Worm (Caenorhabditis elegans) whole organism, young adult: Measurements from ENCODE around the gene pgp-3.

ENCODE experiments used
- B0336.3 ChIP-seq: fragments of 200-800 bp; sonication (Bioruptor generic); IDR thresholded peaks from 2 replicates; pipeline ENCODE4 v1.3.6; 2022; ENCODE audit warnings: missing genetic modification characterization, missing compliant biosample characterization
- F33H1.4 ChIP-seq: fragments of 200-800 bp; sonication (Bioruptor generic); IDR thresholded peaks from 2 replicates; pipeline ENCODE4 v1.3.6; 2022; ENCODE audit warnings: missing genetic modification reagents, missing genetic modification characterization, missing compliant biosample characterization
- F39B2.1 ChIP-seq: fragments of 200-800 bp; sonication (Bioruptor generic); IDR thresholded peaks from 2 replicates; pipeline ENCODE4 v1.3.6; 2022; ENCODE audit warnings: missing genetic modification reagents, missing genetic modification characterization, missing compliant biosample characterization
- F52B5.7 ChIP-seq: sonication (generic microtip); optimal IDR thresholded peaks from 2 replicates; lab custom pipeline; 2016; ENCODE audit warnings: mild to moderate bottlenecking, missing genetic modification characterization, missing compliant biosample characterization
- K11D2.4 ChIP-seq: fragments of 200-800 bp; sonication (Bioruptor generic); IDR thresholded peaks from 2 replicates; pipeline ENCODE4 v1.3.6; 2022; ENCODE audit warnings: missing genetic modification reagents, missing genetic modification characterization, missing compliant biosample characterization
- T26A5.8 ChIP-seq: sonication (generic microtip); optimal IDR thresholded peaks from 2 replicates; lab custom pipeline; 2016; ENCODE audit warnings: missing genetic modification characterization, missing compliant biosample characterization
- Y53F4B.3 ChIP-seq: fragments of 200-800 bp; sonication (Bioruptor generic); IDR thresholded peaks from 2 replicates; pipeline ENCODE4 v1.3.6; 2022; ENCODE audit warnings: missing genetic modification reagents, missing genetic modification characterization, missing compliant biosample characterization
- Y67H2A.10 ChIP-seq: fragments of 200-800 bp; sonication (Bioruptor generic); conservative IDR thresholded peaks from 2 replicates; pipeline ENCODE4 v1.3.6; 2022; ENCODE audit warnings: missing genetic modification reagents, missing genetic modification characterization, missing compliant biosample characterization
- Y95B8A.8 ChIP-seq: fragments of 200-800 bp; sonication (Bioruptor generic); IDR thresholded peaks from 2 replicates; pipeline ENCODE4 v1.3.6; 2022; ENCODE audit warnings: missing genetic modification reagents, missing genetic modification characterization, missing compliant biosample characterization
- akir-1 ChIP-seq: fragments of 200-800 bp; sonication (Bioruptor generic); optimal IDR thresholded peaks from 2 replicates; lab custom pipeline; 2018; ENCODE audit warnings: mild to moderate bottlenecking, missing genetic modification characterization, moderate library complexity, missing compliant biosample characterization
- attf-3 ChIP-seq: fragments of 200-800 bp; sonication (Bioruptor generic); conservative IDR thresholded peaks from 2 replicates; pipeline ENCODE4 v1.3.6; 2022; ENCODE audit warnings: missing genetic modification reagents, missing genetic modification characterization, missing compliant biosample characterization
- attf-6 ChIP-seq: fragments of 200-800 bp; sonication (Bioruptor generic); IDR thresholded peaks from 2 replicates; pipeline ENCODE4 v1.3.6; 2022; ENCODE audit warnings: missing genetic modification reagents, missing genetic modification characterization, missing compliant biosample characterization
- ccch-3 ChIP-seq: fragments of 200-800 bp; sonication (Bioruptor generic); optimal IDR thresholded peaks from 2 replicates; lab custom pipeline; 2018; ENCODE audit warnings: mild to moderate bottlenecking, missing genetic modification characterization, missing compliant biosample characterization
- cebp-1 ChIP-seq, 2 experiments: fragments of 200-800 bp in 1 of 2; sonication (Bioruptor generic) in 1 of 2; sonication (generic microtip) in 1 of 2; IDR thresholded peaks in 1 of 2; optimal IDR thresholded peaks in 1 of 2; 2 replicates each; pipeline versions ENCODE4 v1.3.6 to Lab custom; 2017 to 2022; ENCODE audit warnings: missing compliant biosample characterization in 2 of 2, missing genetic modification characterization in 2 of 2, mild to moderate bottlenecking in 1 of 2, missing genetic modification reagents in 1 of 2, moderate library complexity in 1 of 2
- cebp-2 ChIP-seq: fragments of 200-800 bp; sonication (Bioruptor generic); IDR thresholded peaks from 2 replicates; pipeline ENCODE4 v1.3.6; 2022; ENCODE audit warnings: missing genetic modification characterization, missing compliant biosample characterization
- ceh-27 ChIP-seq: fragments of 200-800 bp; sonication (Bioruptor generic); optimal IDR thresholded peaks from 2 replicates; lab custom pipeline; 2018; ENCODE audit warnings: mild to moderate bottlenecking, missing genetic modification characterization, moderate library complexity, missing compliant biosample characterization
- ceh-40 ChIP-seq: fragments of 200-800 bp; sonication (Bioruptor generic); IDR thresholded peaks from 2 replicates; pipeline ENCODE4 v1.3.6; 2022; ENCODE audit warnings: missing genetic modification characterization, missing compliant biosample characterization
- dox-1 ChIP-seq: fragments of 200-800 bp; sonication (Bioruptor generic); IDR thresholded peaks from 2 replicates; pipeline ENCODE4 v1.3.6; 2022; ENCODE audit warnings: missing genetic modification reagents, missing genetic modification characterization, missing compliant biosample characterization
- ekl-4 ChIP-seq: fragments of 200-800 bp; sonication (Bioruptor generic); IDR thresholded peaks from 2 replicates; pipeline ENCODE4 v1.3.6; 2022; ENCODE audit warnings: missing genetic modification reagents, missing genetic modification characterization, missing compliant biosample characterization
- him-1 ChIP-seq: sonication (generic microtip); optimal IDR thresholded peaks from 2 replicates; lab custom pipeline; 2016; ENCODE audit warnings: missing genotype, missing genetic modification reagents, missing genetic modification characterization, missing compliant biosample characterization
- hlh-26 ChIP-seq: fragments of 200-800 bp; sonication (Bioruptor generic); conservative IDR thresholded peaks from 2 replicates; pipeline ENCODE4 v1.3.6; 2022; ENCODE audit warnings: missing genetic modification reagents, missing genetic modification characterization, missing compliant biosample characterization
- hmg-1.2 ChIP-seq: fragments of 200-800 bp; sonication (Bioruptor generic); IDR thresholded peaks from 2 replicates; pipeline ENCODE4 v1.3.6; 2022; ENCODE audit warnings: missing genetic modification reagents, missing genetic modification characterization, missing compliant biosample characterization
- hsf-1 ChIP-seq: fragments of 200-800 bp; sonication (Bioruptor generic); IDR thresholded peaks from 2 replicates; pipeline ENCODE4 v1.3.6; 2022; ENCODE audit warnings: missing genetic modification reagents, missing genetic modification characterization, missing compliant biosample characterization
- let-526 ChIP-seq: fragments of 200-800 bp; sonication (Bioruptor generic); IDR thresholded peaks from 2 replicates; pipeline ENCODE4 v1.3.6; 2022; ENCODE audit warnings: missing genetic modification reagents, missing genetic modification characterization, missing compliant biosample characterization
- lir-1 ChIP-seq: fragments of 200-800 bp; sonication (Bioruptor generic); conservative IDR thresholded peaks from 2 replicates; pipeline ENCODE4 v1.3.6; 2022; ENCODE audit warnings: missing genetic modification reagents, missing genetic modification characterization, missing compliant biosample characterization
- lsy-27 ChIP-seq: sonication (generic microtip); optimal IDR thresholded peaks from 2 replicates; lab custom pipeline; 2017; ENCODE audit warnings: missing genetic modification characterization, mild to moderate bottlenecking, missing compliant biosample characterization, antibody characterized with exemption, missing genotype, borderline replicate concordance; ENCODE audit not compliant: insufficient read depth
- madf-6 ChIP-seq: fragments of 200-800 bp; sonication (Bioruptor generic); IDR thresholded peaks from 2 replicates; pipeline ENCODE4 v1.3.6; 2022; ENCODE audit warnings: missing genetic modification reagents, missing genetic modification characterization, missing compliant biosample characterization
- madf-8 ChIP-seq: fragments of 200-800 bp; sonication (Bioruptor generic); conservative IDR thresholded peaks from 2 replicates; pipeline ENCODE4 v1.3.6; 2022; ENCODE audit warnings: missing genetic modification reagents, missing genetic modification characterization, missing compliant biosample characterization
- mxl-1 ChIP-seq: sonication (generic microtip); optimal IDR thresholded peaks from 2 replicates; lab custom pipeline; 2016; ENCODE audit warnings: missing genetic modification characterization, missing compliant biosample characterization
- nhr-120 ChIP-seq: fragments of 200-800 bp; sonication (Bioruptor generic); IDR thresholded peaks from 2 replicates; pipeline ENCODE4 v1.3.6; 2022; ENCODE audit warnings: missing genetic modification characterization, missing compliant biosample characterization
- nhr-179 ChIP-seq: sonication (generic microtip); optimal IDR thresholded peaks from 2 replicates; lab custom pipeline; 2016; ENCODE audit warnings: mild to moderate bottlenecking, missing genetic modification characterization, missing compliant biosample characterization
- pbrm-1 ChIP-seq: fragments of 200-800 bp; sonication (Bioruptor generic); IDR thresholded peaks from 2 replicates; pipeline ENCODE4 v1.3.6; 2022; ENCODE audit warnings: missing genetic modification reagents, missing genetic modification characterization, missing compliant biosample characterization
- rpc-1 ChIP-seq, 2 experiments: fragments of 150-350 bp in 1 of 2; sonication (generic microtip) in 1 of 2; optimal IDR thresholded peaks; 2 replicates each; lab custom pipeline; 2014 to 2018; ENCODE audit warnings: missing biosample characterization in 1 of 2, missing genetic modification characterization in 1 of 2, missing genetic modification reagents in 1 of 2, missing genotype in 1 of 2
- snpc-3.4 ChIP-seq: sonication (generic microtip); optimal IDR thresholded peaks from 2 replicates; lab custom pipeline; 2017; ENCODE audit warnings: missing genetic modification characterization, mild to moderate bottlenecking, missing compliant biosample characterization, antibody characterized with exemption, moderate library complexity, missing genotype, missing genetic modification reagents
- xnd-1 ChIP-seq: sonication (generic microtip); optimal IDR thresholded peaks from 2 replicates; lab custom pipeline; 2016; ENCODE audit warnings: missing genotype, missing genetic modification reagents, missing genetic modification characterization, missing compliant biosample characterization
- ztf-18 ChIP-seq: sonication (generic microtip); optimal IDR thresholded peaks from 2 replicates; lab custom pipeline; 2016; ENCODE audit warnings: missing genotype, mild to moderate bottlenecking, missing genetic modification characterization, missing compliant biosample characterization

Gene pgp-3

DNA sequence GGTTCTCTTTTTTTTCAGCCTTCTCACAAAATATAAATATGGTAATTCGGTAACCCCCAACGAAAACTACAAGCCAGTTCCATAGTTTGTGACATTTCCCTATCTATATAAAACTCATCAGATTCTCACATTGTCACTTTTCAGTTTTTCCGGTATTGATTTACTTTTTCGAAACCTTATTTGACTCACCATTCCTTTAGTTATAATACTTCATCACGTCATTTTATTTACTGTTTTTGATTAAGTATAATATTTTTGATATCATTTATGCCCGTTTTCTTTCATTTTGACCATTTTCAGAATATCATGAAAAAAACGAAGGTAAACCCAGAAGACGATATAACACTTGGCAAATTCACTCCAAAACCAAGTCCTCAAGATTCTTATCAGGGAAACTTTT is at the start of gene pgp-3:
pgp-3 (plus strand) TSS at position 301 of the 400 bp plus-strand sequence.
- TF ChIP-seq snpc-3.4 (no peak), pbrm-1 (no peak), cebp-2 (GFP tag; lab: Robert Waterston, UW) (no peak), rpc-1 (optimal IDR thresholded peaks at IDR 0.05; lab: Kevin White, UChicago) (no peak), rpc-1 (tag; optimal IDR thresholded peaks at IDR 0.05; lab: Kevin White, UChicago) (no peak), him-1 (tag; lab: Kevin White, UChicago) (no peak), B0336.3 (GFP tag; lab: Robert Waterston, UW) (no peak), ceh-40 (GFP tag; lab: Robert Waterston, UW) (no peak), lir-1 (GFP tag; lab: Robert Waterston, UW) (no peak), ccch-3 (GFP tag; lab: Kevin White, UChicago) (no peak), Y67H2A.10 (GFP tag; lab: Robert Waterston, UW) (no peak), madf-6 (no peak), K11D2.4 (GFP tag; lab: Robert Waterston, UW) (no peak), dox-1 (GFP tag; lab: Robert Waterston, UW) (no peak), F39B2.1 (no peak), hmg-1.2 (GFP tag; lab: Robert Waterston, UW) (no peak), F52B5.7 (tag; lab: Kevin White, UChicago) (no peak), xnd-1 (no peak), cebp-1 (GFP tag; IDR thresholded peaks at IDR 0.05; lab: Robert Waterston, UW) (no peak), cebp-1 (tag; optimal IDR thresholded peaks at IDR 0.05; lab: Kevin White, UChicago) (no peak), T26A5.8 (tag; lab: Kevin White, UChicago) (no peak)

DNA sequence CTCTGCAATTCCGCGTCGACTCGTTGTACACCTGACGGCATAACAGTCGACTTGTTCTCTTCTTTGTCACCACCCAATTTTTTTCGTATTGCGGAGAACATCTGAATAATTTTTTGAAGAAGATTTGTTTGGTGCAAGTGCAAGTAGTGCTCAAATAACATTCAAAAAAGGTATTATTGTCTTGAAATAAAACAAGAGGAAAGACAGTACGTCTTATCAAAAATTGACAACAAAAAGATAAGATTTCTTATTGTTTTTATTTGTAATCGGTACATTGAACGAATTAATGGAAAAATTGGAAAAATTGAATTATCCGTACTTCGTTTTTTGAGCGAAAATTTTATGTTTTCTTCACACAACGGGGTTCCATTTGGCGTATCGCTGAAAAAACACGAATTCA is 46.2 kb upstream of the pgp-3 start, which contains the start of gene F08G12.1:
F08G12.1 (minus strand) TSS at position 101 of the 400 bp plus-strand sequence.
- TF ChIP-seq ztf-18 = no peak
- TF ChIP-seq hsf-1 (GFP tag; lab: Robert Waterston, UW) = no peak
- no peak for TF ChIP-seq akir-1 (GFP tag; lab: Kevin White, UChicago)
- TF ChIP-seq lsy-27 (tag; lab: Kevin White, UChicago) = no peak
- TF ChIP-seq attf-6 = no peak
- TF ChIP-seq mxl-1 (tag; lab: Kevin White, UChicago) = no peak
- TF ChIP-seq nhr-120 (GFP tag; lab: Robert Waterston, UW) = no peak
- TF ChIP-seq Y53F4B.3 (GFP tag; lab: Robert Waterston, UW) = no peak
- no peak for TF ChIP-seq him-1 (tag; lab: Kevin White, UChicago)
- no peak for TF ChIP-seq ceh-27 (GFP tag; lab: Kevin White, UChicago)
- TF ChIP-seq ekl-4 (GFP tag; lab: Robert Waterston, UW) = no peak
- TF ChIP-seq cebp-2 (GFP tag; lab: Robert Waterston, UW) = no peak
- no peak for TF ChIP-seq attf-3 (GFP tag; lab: Robert Waterston, UW)

DNA sequence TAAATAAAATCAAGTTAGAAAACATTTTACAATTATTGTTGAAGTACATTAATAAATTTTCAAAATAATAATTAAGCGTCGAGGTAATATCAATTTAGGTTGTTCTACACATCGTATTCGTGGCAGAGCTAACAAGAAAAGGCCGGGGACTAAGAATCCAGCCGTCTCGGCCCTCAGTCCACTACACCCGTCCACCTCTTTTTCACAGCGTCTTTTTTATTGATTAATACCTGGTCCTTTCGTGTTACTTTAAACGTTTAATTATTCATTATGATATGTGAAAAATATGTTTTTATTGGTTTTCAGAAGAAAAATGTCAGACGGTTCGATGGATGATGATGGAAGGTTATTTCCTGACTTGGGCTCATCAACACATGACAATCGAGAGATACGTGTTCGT is 44.9 kb upstream of the pgp-3 start, which contains the start of gene vhl-1:
vhl-1 (plus strand) TSS at position 301 of the 400 bp plus-strand sequence.
- no peak for TF ChIP-seq madf-8
- TF ChIP-seq hlh-26 (GFP tag; lab: Robert Waterston, UW) = no peak
- no peak for TF ChIP-seq nhr-179 (tag; lab: Kevin White, UChicago)
- no peak for TF ChIP-seq Y95B8A.8 (GFP tag; lab: Robert Waterston, UW)
- TF ChIP-seq let-526 (GFP tag; lab: Robert Waterston, UW) = no peak
- TF ChIP-seq F33H1.4 (GFP tag; lab: Robert Waterston, UW) = no peak
- TF ChIP-seq, all 124 proteins: peak for 0
